Fruit fly (Drosophila melanogaster) whole organism, prepupa: Measurements from ENCODE around the gene OtopLa.

Experiments used
- Blimp-1 ChIP-seq: fragments of 200-800 bp; sonication (Bioruptor generic); optimal IDR thresholded peaks from 3 replicates; lab custom pipeline; 2017; ENCODE audit warnings: missing biosample characterization, missing genetic modification characterization, mild to moderate bottlenecking, moderate library complexity, missing genetic modification reagents
- CG10631 ChIP-seq: fragments of 200-800 bp; sonication (Bioruptor generic); optimal IDR thresholded peaks from 2 replicates; lab custom pipeline; 2016; ENCODE audit warnings: missing biosample characterization, missing genetic modification characterization
- CG11294 ChIP-seq: fragments of 200-800 bp; sonication (Bioruptor generic); IDR thresholded peaks from 2 replicates; pipeline ENCODE4 v1.3.6; 2022; ENCODE audit warnings: missing biosample characterization, missing genetic modification characterization
- CG11762 ChIP-seq: fragments of 200-800 bp; sonication (Bioruptor generic); optimal IDR thresholded peaks from 3 replicates; lab custom pipeline; 2016; ENCODE audit warnings: missing biosample characterization, missing genetic modification characterization; ENCODE audit not compliant: insufficient read depth
- CG11902 ChIP-seq: fragments of 200-800 bp; sonication (Bioruptor generic); optimal IDR thresholded peaks from 3 replicates; lab custom pipeline; 2016; ENCODE audit warnings: missing biosample characterization, missing genetic modification characterization
- CG15336 ChIP-seq: fragments of 200-800 bp; sonication (Bioruptor generic); IDR thresholded peaks from 2 replicates; pipeline ENCODE4 v1.3.6; 2022; ENCODE audit warnings: missing biosample characterization, missing genetic modification characterization
- CG1621 ChIP-seq: fragments of 200-800 bp; sonication (Bioruptor generic); optimal IDR thresholded peaks from 3 replicates; lab custom pipeline; 2018; ENCODE audit warnings: missing biosample characterization, mild to moderate bottlenecking, missing genetic modification characterization
- CG3032 ChIP-seq: fragments of 200-800 bp; optimal IDR thresholded peaks from 2 replicates; lab custom pipeline; 2019; ENCODE audit warnings: missing biosample characterization, mild to moderate bottlenecking, missing genetic modification characterization, moderate library complexity
- CG31627 ChIP-seq: fragments of 200-800 bp; sonication (Bioruptor generic); optimal IDR thresholded peaks from 3 replicates; lab custom pipeline; 2016; ENCODE audit warnings: missing biosample characterization, missing genetic modification characterization
- CG3919 ChIP-seq: fragments of 200-800 bp; sonication (Bioruptor generic); optimal IDR thresholded peaks from 3 replicates; lab custom pipeline; 2016; ENCODE audit warnings: missing biosample characterization, missing genetic modification characterization
- CG4318 ChIP-seq: fragments of 200-800 bp; sonication (Bioruptor generic); optimal IDR thresholded peaks from 3 replicates; lab custom pipeline; 2017; ENCODE audit warnings: missing biosample characterization, mild to moderate bottlenecking, missing genetic modification characterization
- CG6163 ChIP-seq: fragments of 200-800 bp; sonication (Bioruptor generic); IDR thresholded peaks from 3 replicates; pipeline ENCODE4 v1.3.6; 2022; ENCODE audit warnings: missing biosample characterization, missing genetic modification characterization
- CG6276 ChIP-seq: fragments of 200-800 bp; sonication (Bioruptor generic); optimal IDR thresholded peaks from 2 replicates; lab custom pipeline; 2017; ENCODE audit warnings: missing biosample characterization, mild to moderate bottlenecking, missing genetic modification characterization
- CG6792 ChIP-seq: fragments of 200-800 bp; sonication (Bioruptor generic); optimal IDR thresholded peaks from 3 replicates; lab custom pipeline; 2016; ENCODE audit warnings: missing biosample characterization, missing genetic modification characterization
- CG6808 ChIP-seq: fragments of 200-800 bp; sonication (Bioruptor generic); optimal IDR thresholded peaks from 3 replicates; lab custom pipeline; 2017; ENCODE audit warnings: missing biosample characterization, missing genetic modification characterization, mild to moderate bottlenecking, moderate library complexity, missing genetic modification reagents
- CG6854 ChIP-seq: fragments of 200-800 bp; sonication (Bioruptor generic); optimal IDR thresholded peaks from 2 replicates; lab custom pipeline; 2017; ENCODE audit warnings: missing biosample characterization, mild to moderate bottlenecking, missing genetic modification characterization
- CG7368 ChIP-seq: fragments of 200-800 bp; sonication (Bioruptor generic); optimal IDR thresholded peaks from 3 replicates; lab custom pipeline; 2016; ENCODE audit warnings: missing biosample characterization, missing genetic modification characterization
- CG8119 ChIP-seq: fragments of 200-800 bp; sonication (Bioruptor generic); IDR thresholded peaks from 3 replicates; pipeline ENCODE4 v1.3.6; 2022; ENCODE audit warnings: missing biosample characterization, missing genetic modification characterization
- CG8319 ChIP-seq: fragments of 200-800 bp; sonication (Bioruptor generic); optimal IDR thresholded peaks from 3 replicates; lab custom pipeline; 2016; ENCODE audit warnings: missing biosample characterization, missing genetic modification characterization
- Eip75B ChIP-seq: fragments of 200-800 bp; sonication (Bioruptor generic); optimal IDR thresholded peaks from 3 replicates; lab custom pipeline; 2016; ENCODE audit warnings: missing biosample characterization, missing genetic modification characterization
- Eip78C ChIP-seq: fragments of 200-800 bp; sonication (Bioruptor generic); peaks from one replicate; lab custom pipeline; 2016; ENCODE audit warnings: missing biosample characterization, missing genetic modification characterization
- Eip93F ChIP-seq: fragments of 200-800 bp; sonication (Bioruptor generic); optimal IDR thresholded peaks from 2 replicates; lab custom pipeline; 2016; ENCODE audit warnings: missing biosample characterization, mild to moderate bottlenecking, missing genetic modification characterization
- Ets96B ChIP-seq: fragments of 200-800 bp; optimal IDR thresholded peaks from 2 replicates; lab custom pipeline; 2019; ENCODE audit warnings: missing biosample characterization, mild to moderate bottlenecking, missing genetic modification characterization, moderate library complexity
- Gug ChIP-seq: fragments of 200-800 bp; sonication (Bioruptor generic); IDR thresholded peaks from 2 replicates; pipeline ENCODE4 v1.3.6; 2022; ENCODE audit warnings: missing biosample characterization, missing genetic modification characterization
- Hr38 ChIP-seq: sonication (Bioruptor generic); optimal IDR thresholded peaks from 2 replicates; lab custom pipeline; 2016; ENCODE audit warnings: missing biosample characterization, missing genetic modification characterization
- Hr39 ChIP-seq: fragments of 200-800 bp; sonication (Bioruptor generic); optimal IDR thresholded peaks from 2 replicates; lab custom pipeline; 2016; ENCODE audit warnings: missing biosample characterization, missing genetic modification characterization
- Hr4 ChIP-seq: fragments of 200-800 bp; sonication (Bioruptor generic); optimal IDR thresholded peaks from 3 replicates; lab custom pipeline; 2016; ENCODE audit warnings: missing biosample characterization, missing genetic modification characterization
- Lpt ChIP-seq: fragments of 200-800 bp; sonication (Bioruptor generic); optimal IDR thresholded peaks from 3 replicates; lab custom pipeline; 2016; ENCODE audit warnings: missing biosample characterization, missing genetic modification characterization
- Met ChIP-seq: fragments of 200-800 bp; sonication (Bioruptor generic); optimal IDR thresholded peaks from 3 replicates; lab custom pipeline; 2016; ENCODE audit warnings: missing biosample characterization, missing genetic modification characterization
- OdsH ChIP-seq: fragments of 200-800 bp; sonication (Bioruptor generic); optimal IDR thresholded peaks from 3 replicates; lab custom pipeline; 2016; ENCODE audit warnings: missing biosample characterization, missing genetic modification characterization
- Smox ChIP-seq: fragments of 200-800 bp; sonication (Bioruptor generic); optimal IDR thresholded peaks from 3 replicates; lab custom pipeline; 2016; ENCODE audit warnings: missing biosample characterization, missing genetic modification characterization
- Sox102F ChIP-seq: fragments of 200-800 bp; sonication (Bioruptor generic); optimal IDR thresholded peaks from 2 replicates; lab custom pipeline; 2016; ENCODE audit warnings: missing biosample characterization, mild to moderate bottlenecking, missing genetic modification characterization
- Sox14 ChIP-seq: fragments of 200-800 bp; sonication (Bioruptor generic); optimal IDR thresholded peaks from 3 replicates; lab custom pipeline; 2016; ENCODE audit warnings: missing biosample characterization, missing genetic modification characterization
- Sox15 ChIP-seq: fragments of 200-800 bp; sonication (Bioruptor generic); optimal IDR thresholded peaks from 3 replicates; lab custom pipeline; 2016; ENCODE audit warnings: missing biosample characterization, missing genetic modification characterization
- achi ChIP-seq: fragments of 200-800 bp; sonication (Bioruptor generic); optimal IDR thresholded peaks from 3 replicates; lab custom pipeline; 2016; ENCODE audit warnings: missing biosample characterization, missing genetic modification characterization
- acj6 ChIP-seq: fragments of 200-800 bp; sonication (Bioruptor generic); optimal IDR thresholded peaks from 3 replicates; lab custom pipeline; 2016; ENCODE audit warnings: missing biosample characterization, missing genetic modification characterization
- cyc ChIP-seq: fragments of 200-800 bp; sonication (Bioruptor generic); optimal IDR thresholded peaks from 3 replicates; lab custom pipeline; 2016; ENCODE audit warnings: missing biosample characterization, missing genetic modification characterization
- dac ChIP-seq: fragments of 200-800 bp; sonication (Bioruptor generic); optimal IDR thresholded peaks from 2 replicates; lab custom pipeline; 2017; ENCODE audit warnings: missing biosample characterization, mild to moderate bottlenecking, missing genetic modification characterization
- dsx ChIP-seq: fragments of 200-800 bp; optimal IDR thresholded peaks from 3 replicates; lab custom pipeline; 2019; ENCODE audit warnings: missing biosample characterization, mild to moderate bottlenecking, missing genetic modification characterization, moderate library complexity; ENCODE audit not compliant: poor library complexity, severe bottlenecking
- eg ChIP-seq: fragments of 200-800 bp; sonication (Bioruptor generic); IDR thresholded peaks from 3 replicates; pipeline ENCODE4 v1.3.6; 2022; ENCODE audit warnings: missing biosample characterization, missing genetic modification characterization
- esn ChIP-seq: fragments of 200-800 bp; sonication (Bioruptor generic); optimal IDR thresholded peaks from 2 replicates; lab custom pipeline; 2016; ENCODE audit warnings: missing biosample characterization, mild to moderate bottlenecking, missing genetic modification characterization, moderate library complexity
- fd59A ChIP-seq: fragments of 200-800 bp; sonication (Bioruptor generic); optimal IDR thresholded peaks from 2 replicates; lab custom pipeline; 2017; ENCODE audit warnings: missing biosample characterization, mild to moderate bottlenecking, missing genetic modification characterization, missing genetic modification reagents
- fd85E ChIP-seq: fragments of 200-800 bp; sonication (Bioruptor generic); optimal IDR thresholded peaks from 3 replicates; lab custom pipeline; 2016; ENCODE audit warnings: missing biosample characterization, missing genetic modification characterization
- lz ChIP-seq: fragments of 200-800 bp; sonication (Bioruptor generic); optimal IDR thresholded peaks from 3 replicates; lab custom pipeline; 2016; ENCODE audit warnings: missing biosample characterization, missing genetic modification characterization
- net ChIP-seq: fragments of 200-800 bp; sonication (Bioruptor generic); optimal IDR thresholded peaks from 3 replicates; lab custom pipeline; 2016; ENCODE audit warnings: missing biosample characterization, missing genetic modification characterization
- pdm3 ChIP-seq: fragments of 200-800 bp; sonication (Bioruptor generic); optimal IDR thresholded peaks from 3 replicates; lab custom pipeline; 2016; ENCODE audit warnings: missing biosample characterization, missing genetic modification characterization
- salr ChIP-seq, 2 experiments: fragments of 200-800 bp; sonication (Bioruptor generic); optimal IDR thresholded peaks; 3 replicates each; lab custom pipeline; 2016 to 2018; ENCODE audit warnings: missing biosample characterization in 2 of 2, missing genetic modification characterization in 2 of 2, mild to moderate bottlenecking in 1 of 2
- spab ChIP-seq: fragments of 200-800 bp; sonication (Bioruptor generic); optimal IDR thresholded peaks from 2 replicates; lab custom pipeline; 2017; ENCODE audit warnings: missing biosample characterization, mild to moderate bottlenecking, missing genetic modification characterization, missing genetic modification reagents
- ss ChIP-seq, 2 experiments: fragments of 200-800 bp; sonication (Bioruptor generic); optimal IDR thresholded peaks; 2 replicates in 1 of 2; 3 replicates in 1 of 2; lab custom pipeline; 2017 to 2018; ENCODE audit warnings: mild to moderate bottlenecking in 2 of 2, missing biosample characterization in 2 of 2, missing genetic modification characterization in 2 of 2, moderate library complexity in 1 of 2
- svp ChIP-seq: fragments of 200-800 bp; sonication (Bioruptor generic); peaks from one replicate; lab custom pipeline; 2016; ENCODE audit warnings: missing biosample characterization, missing genetic modification characterization
- topi ChIP-seq: fragments of 200-800 bp; sonication (Bioruptor generic); optimal IDR thresholded peaks from 3 replicates; lab custom pipeline; 2016; ENCODE audit warnings: missing biosample characterization, missing genetic modification characterization
- vri ChIP-seq: fragments of 200-800 bp; sonication (Bioruptor generic); optimal IDR thresholded peaks from 3 replicates; lab custom pipeline; 2016; ENCODE audit warnings: missing biosample characterization, mild to moderate bottlenecking, missing genetic modification characterization

Gene OtopLa

dm6 chrX:5639083-5639482, 9.2 kb downstream of the OtopLa start:
- TF ChIP-seq Hr4 (GFP tag; lab: Kevin White, UChicago) = peak; percentile 22
- peak; percentile 80 for TF ChIP-seq Eip78C (GFP tag; lab: Kevin White, UChicago)
- TF ChIP-seq CG8319 (GFP tag; lab: Kevin White, UChicago) = no peak
- no peak for TF ChIP-seq Eip93F
- TF ChIP-seq CG11762 (GFP tag; lab: Kevin White, UChicago) = peak; percentile 14
- TF ChIP-seq CG4318 = no peak
- peak; percentile 13 for TF ChIP-seq CG6854 (GFP tag; lab: Kevin White, UChicago)
- peak; percentile 34 for TF ChIP-seq topi (GFP tag; lab: Kevin White, UChicago)
- TF ChIP-seq fd85E = no peak
- no peak for TF ChIP-seq Hr38 (GFP tag; lab: Kevin White, UChicago)
- TF ChIP-seq Hr39 (GFP tag; lab: Kevin White, UChicago) = peak; percentile 33
- TF ChIP-seq CG6792 (GFP tag; lab: Kevin White, UChicago) = peak; percentile 43
- TF ChIP-seq Sox14 (GFP tag; lab: Kevin White, UChicago) = no peak
- peak; percentile 23 for TF ChIP-seq CG1621 (tag; lab: Kevin White, UChicago)
- TF ChIP-seq CG3919 (GFP tag; lab: Kevin White, UChicago) = peak; percentile 22
- TF ChIP-seq Gug = no peak
- TF ChIP-seq Lpt (GFP tag; lab: Kevin White, UChicago) = no peak
- no peak for TF ChIP-seq net (GFP tag; lab: Kevin White, UChicago)
- peak; percentile 4 for TF ChIP-seq CG10631 (GFP tag; lab: Kevin White, UChicago)
- peak; percentile 28 for TF ChIP-seq Ets96B (tag; lab: Kevin White, UChicago)
- TF ChIP-seq salr (GFP tag; optimal IDR thresholded peaks at IDR 0.05; lab: Kevin White, UChicago) = peak in 1 of 2 experiments; percentile 20
- peak; percentile 6 for TF ChIP-seq acj6 (GFP tag; lab: Kevin White, UChicago)
- TF ChIP-seq ss (GFP tag; optimal IDR thresholded peaks at IDR 0.05; lab: Kevin White, UChicago) = peak in 1 of 2 experiments; percentile 2
- TF ChIP-seq CG11294 = no peak
- peak; percentile 41 for TF ChIP-seq esn (GFP tag; lab: Kevin White, UChicago)
- peak; percentile 23 for TF ChIP-seq OdsH (GFP tag; lab: Kevin White, UChicago)
- TF ChIP-seq Smox (GFP tag; lab: Kevin White, UChicago) = peak; percentile 11
- TF ChIP-seq CG31627 (GFP tag; lab: Kevin White, UChicago) = peak; percentile 12
- TF ChIP-seq Sox15 = no peak
- TF ChIP-seq CG3032 (tag; lab: Kevin White, UChicago) = peak; percentile 15
- TF ChIP-seq CG6163 (GFP tag; lab: Robert Waterston, UW) = peak; percentile 51
- TF ChIP-seq dsx (GFP tag; lab: Kevin White, UChicago) = no peak
- peak; percentile 12 for TF ChIP-seq CG11902 (GFP tag; lab: Kevin White, UChicago)
- no peak for TF ChIP-seq CG6808 (GFP tag; lab: Kevin White, UChicago)
- TF ChIP-seq CG6276 (GFP tag; lab: Kevin White, UChicago) = peak; percentile 9
- no peak for TF ChIP-seq spab (GFP tag; lab: Kevin White, UChicago)
- TF ChIP-seq Blimp-1 (GFP tag; lab: Kevin White, UChicago) = no peak
- no peak for TF ChIP-seq fd59A (GFP tag; lab: Kevin White, UChicago)
- peak; percentile 3 for TF ChIP-seq dac
- no peak for TF ChIP-seq Sox102F
- peak; percentile 50; the same call in 1 of the 2 replicates for TF ChIP-seq CG15336 (GFP tag; lab: Robert Waterston, UW)
- no peak for TF ChIP-seq vri (GFP tag; lab: Kevin White, UChicago)
- TF ChIP-seq eg (GFP tag; lab: Robert Waterston, UW) = peak; percentile 31; the same call in 1 of the 3 replicates
- peak; percentile 33 for TF ChIP-seq Eip75B (GFP tag; lab: Kevin White, UChicago)
- no peak for TF ChIP-seq CG7368 (GFP tag; lab: Kevin White, UChicago)
- no peak for TF ChIP-seq svp (GFP tag; lab: Kevin White, UChicago)
- TF ChIP-seq achi (GFP tag; lab: Kevin White, UChicago) = peak; percentile 32
- peak; percentile 12 for TF ChIP-seq lz (GFP tag; lab: Kevin White, UChicago)
- peak; percentile 28 for TF ChIP-seq cyc (GFP tag; lab: Kevin White, UChicago)
- peak; percentile 21 for TF ChIP-seq Met (GFP tag; lab: Kevin White, UChicago)
- 0 out of 3 replicates have a peak, but pooled peaks have one; percentile 24 for TF ChIP-seq CG8119 (GFP tag; lab: Robert Waterston, UW)
- peak; percentile 16 for TF ChIP-seq pdm3 (GFP tag; lab: Kevin White, UChicago)
